Worm (Caenorhabditis elegans) whole organism, young adult: ENCODE results near the gene dmsr-4.

Experiments used
- B0019.2 ChIP-seq: fragments of 200-800 bp; sonication (Bioruptor generic); conservative IDR thresholded peaks from 2 replicates; pipeline ENCODE4 v1.3.6; 2022; ENCODE audit warnings: missing genetic modification reagents, missing genetic modification characterization, missing compliant biosample characterization
- B0035.1 ChIP-seq: sonication (generic microtip); optimal IDR thresholded peaks from 2 replicates; lab custom pipeline; 2016; ENCODE audit warnings: missing genetic modification characterization, mild to moderate bottlenecking, missing compliant biosample characterization, missing genotype, missing genetic modification reagents
- B0261.1 ChIP-seq: sonication (generic microtip); optimal IDR thresholded peaks from 2 replicates; lab custom pipeline; 2016; ENCODE audit warnings: mild to moderate bottlenecking, missing genetic modification characterization, moderate library complexity, missing compliant biosample characterization
- C06A6.2 ChIP-seq: fragments of 200-800 bp; sonication (Bioruptor generic); conservative IDR thresholded peaks from 2 replicates; pipeline ENCODE4 v1.3.6; 2022; ENCODE audit warnings: missing genetic modification characterization, missing compliant biosample characterization
- Y79H2A.3 ChIP-seq: fragments of 200-800 bp; sonication (Bioruptor generic); conservative IDR thresholded peaks from 2 replicates; pipeline ENCODE4 v1.3.6; 2022; ENCODE audit warnings: missing genetic modification reagents, missing genetic modification characterization, missing compliant biosample characterization
- ama-1 ChIP-seq, 3 experiments: fragments of 150-350 bp in 1 of 3; sonication (generic microtip) in 2 of 3; optimal IDR thresholded peaks; 2 replicates each; lab custom pipeline; 2014 to 2018; ENCODE audit warnings: missing biosample characterization in 2 of 3, missing genetic modification characterization in 2 of 3, missing genetic modification reagents in 2 of 3
- athp-1 ChIP-seq: sonication (generic microtip); optimal IDR thresholded peaks from 2 replicates; lab custom pipeline; 2017; ENCODE audit warnings: mild to moderate bottlenecking, missing genetic modification characterization, missing compliant biosample characterization
- attf-6 ChIP-seq: fragments of 200-800 bp; sonication (Bioruptor generic); IDR thresholded peaks from 2 replicates; pipeline ENCODE4 v1.3.6; 2022; ENCODE audit warnings: missing genetic modification reagents, missing genetic modification characterization, missing compliant biosample characterization
- bed-2 ChIP-seq: fragments of 200-800 bp; sonication (Bioruptor generic); IDR thresholded peaks from 2 replicates; pipeline ENCODE4 v1.3.6; 2022; ENCODE audit warnings: missing genetic modification reagents, missing genetic modification characterization, missing compliant biosample characterization
- cebp-1 ChIP-seq, 2 experiments: fragments of 200-800 bp in 1 of 2; sonication (Bioruptor generic) in 1 of 2; sonication (generic microtip) in 1 of 2; IDR thresholded peaks in 1 of 2; optimal IDR thresholded peaks in 1 of 2; 2 replicates each; pipeline versions ENCODE4 v1.3.6 to Lab custom; 2017 to 2022; ENCODE audit warnings: missing compliant biosample characterization in 2 of 2, missing genetic modification characterization in 2 of 2, mild to moderate bottlenecking in 1 of 2, missing genetic modification reagents in 1 of 2, moderate library complexity in 1 of 2
- cebp-2 ChIP-seq: fragments of 200-800 bp; sonication (Bioruptor generic); IDR thresholded peaks from 2 replicates; pipeline ENCODE4 v1.3.6; 2022; ENCODE audit warnings: missing genetic modification characterization, missing compliant biosample characterization
- ceh-40 ChIP-seq: fragments of 200-800 bp; sonication (Bioruptor generic); IDR thresholded peaks from 2 replicates; pipeline ENCODE4 v1.3.6; 2022; ENCODE audit warnings: missing genetic modification characterization, missing compliant biosample characterization
- ceh-58 ChIP-seq: fragments of 200-800 bp; sonication (Bioruptor generic); IDR thresholded peaks from 2 replicates; pipeline ENCODE4 v1.3.6; 2022; ENCODE audit warnings: missing genetic modification characterization, missing compliant biosample characterization
- egl-44 ChIP-seq: fragments of 200-800 bp; sonication (Bioruptor generic); IDR thresholded peaks from 2 replicates; pipeline ENCODE4 v1.3.6; 2022; ENCODE audit warnings: missing genetic modification reagents, missing genetic modification characterization, missing compliant biosample characterization
- fkh-3 ChIP-seq: sonication (generic microtip); optimal IDR thresholded peaks from 2 replicates; lab custom pipeline; 2016; ENCODE audit warnings: mild to moderate bottlenecking, missing genetic modification characterization, missing compliant biosample characterization
- hrde-1 ChIP-seq: sonication (generic microtip); optimal IDR thresholded peaks from 2 replicates; lab custom pipeline; 2016; ENCODE audit warnings: missing genetic modification characterization, mild to moderate bottlenecking, missing compliant biosample characterization, moderate library complexity, missing genotype, missing genetic modification reagents, borderline replicate concordance
- let-607 ChIP-seq, 2 experiments: fragments of 200-800 bp in 1 of 2; sonication (Bioruptor generic) in 1 of 2; sonication (generic microtip) in 1 of 2; optimal IDR thresholded peaks; 2 replicates each; lab custom pipeline; 2016 to 2018; ENCODE audit warnings: mild to moderate bottlenecking in 2 of 2, missing compliant biosample characterization in 2 of 2, missing genetic modification characterization in 2 of 2, moderate library complexity in 2 of 2, missing genotype in 1 of 2
- lin-40 ChIP-seq: sonication (generic microtip); optimal IDR thresholded peaks from 2 replicates; lab custom pipeline; 2016; ENCODE audit warnings: missing genetic modification characterization, mild to moderate bottlenecking, missing compliant biosample characterization, missing genotype, missing genetic modification reagents
- lin-54 ChIP-seq: fragments of 200-800 bp; sonication (Bioruptor generic); optimal IDR thresholded peaks from 2 replicates; lab custom pipeline; 2018; ENCODE audit warnings: mild to moderate bottlenecking, missing genetic modification characterization, missing compliant biosample characterization
- madf-6 ChIP-seq: fragments of 200-800 bp; sonication (Bioruptor generic); IDR thresholded peaks from 2 replicates; pipeline ENCODE4 v1.3.6; 2022; ENCODE audit warnings: missing genetic modification reagents, missing genetic modification characterization, missing compliant biosample characterization
- nhr-27 ChIP-seq: fragments of 200-800 bp; sonication (Bioruptor generic); optimal IDR thresholded peaks from 2 replicates; lab custom pipeline; 2018; ENCODE audit warnings: mild to moderate bottlenecking, missing genetic modification characterization, moderate library complexity, missing compliant biosample characterization
- nhr-80 ChIP-seq: sonication (generic microtip); optimal IDR thresholded peaks from 2 replicates; lab custom pipeline; 2016; ENCODE audit warnings: missing genetic modification characterization, missing compliant biosample characterization
- pbrm-1 ChIP-seq: fragments of 200-800 bp; sonication (Bioruptor generic); IDR thresholded peaks from 2 replicates; pipeline ENCODE4 v1.3.6; 2022; ENCODE audit warnings: missing genetic modification reagents, missing genetic modification characterization, missing compliant biosample characterization
- repo-1 ChIP-seq: sonication (generic microtip); optimal IDR thresholded peaks from 2 replicates; lab custom pipeline; 2017; ENCODE audit warnings: mild to moderate bottlenecking, missing genetic modification characterization, missing compliant biosample characterization
- snpc-1.1 ChIP-seq: sonication (generic microtip); optimal IDR thresholded peaks from 2 replicates; lab custom pipeline; 2017; ENCODE audit warnings: missing genetic modification characterization, mild to moderate bottlenecking, missing compliant biosample characterization, antibody characterized with exemption, moderate library complexity, missing genotype, missing genetic modification reagents; ENCODE audit not compliant: insufficient read depth
- snpc-4 ChIP-seq, 5 experiments: fragments of 150-350 bp in 1 of 5; sonication (generic microtip) in 4 of 5; optimal IDR thresholded peaks; 2 replicates each; lab custom pipeline; 2014 to 2018; ENCODE audit warnings: missing genetic modification characterization in 5 of 5, missing biosample characterization in 3 of 5, antibody characterized with exemption in 2 of 5, mild to moderate bottlenecking in 2 of 5, missing compliant biosample characterization in 2 of 5, missing genotype in 2 of 5, moderate library complexity in 2 of 5, missing genetic modification reagents in 1 of 5
- sptf-2 ChIP-seq: fragments of 200-800 bp; sonication (Bioruptor generic); optimal IDR thresholded peaks from 2 replicates; lab custom pipeline; 2018; ENCODE audit warnings: mild to moderate bottlenecking, missing genetic modification characterization, missing compliant biosample characterization
- tbp1 ChIP-seq: fragments of 200-800 bp; sonication (Bioruptor generic); optimal IDR thresholded peaks from 2 replicates; lab custom pipeline; 2018; ENCODE audit warnings: mild to moderate bottlenecking, missing genetic modification characterization, missing compliant biosample characterization
- unc-130 ChIP-seq: sonication (generic microtip); optimal IDR thresholded peaks from 2 replicates; lab custom pipeline; 2016; ENCODE audit warnings: missing genetic modification reagents, missing genetic modification characterization, missing compliant biosample characterization
- zfh-2 ChIP-seq: fragments of 200-800 bp; sonication (Bioruptor generic); conservative IDR thresholded peaks from 2 replicates; pipeline ENCODE4 v1.3.6; 2022; ENCODE audit warnings: missing genetic modification reagents, missing genetic modification characterization, missing compliant biosample characterization
- ztf-6 ChIP-seq: fragments of 200-800 bp; sonication (Bioruptor generic); IDR thresholded peaks from 2 replicates; pipeline ENCODE4 v1.3.6; 2022; ENCODE audit warnings: missing genetic modification reagents, missing genetic modification characterization, missing compliant biosample characterization

The dmsr-4 gene

DNA sequence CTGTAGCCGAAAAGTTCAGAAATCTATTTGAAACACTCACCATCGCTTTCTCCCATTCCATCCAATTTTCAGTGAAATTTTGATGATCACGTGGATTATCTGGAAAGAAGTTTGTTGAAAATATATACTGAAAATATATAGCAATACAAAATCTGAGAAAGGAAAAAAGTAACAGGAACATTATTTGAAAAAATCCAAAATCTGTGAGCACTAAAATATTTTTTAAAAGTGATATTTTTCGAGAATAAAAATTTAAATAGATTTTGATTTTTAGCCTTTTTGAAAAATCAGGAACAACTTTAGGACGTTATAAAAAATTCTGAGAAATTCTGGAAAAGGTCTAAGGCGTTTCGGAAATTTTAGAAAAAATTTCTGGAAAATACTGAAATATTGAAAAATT is at the start of gene dmsr-4:
TSS of gene dmsr-4 (minus strand) at position 101 of the 400 bp plus-strand sequence.
- TF ChIP-seq snpc-1.1 (tag; lab: Kevin White, UChicago) (no peak), sptf-2 (GFP tag; lab: Kevin White, UChicago) (no peak), B0261.1 (tag; lab: Kevin White, UChicago) (no peak), unc-130 (GFP tag; lab: Kevin White, UChicago) (no peak), bed-2 (no peak), attf-6 (GFP tag; lab: Robert Waterston, UW) (no peak), snpc-4 (GFP tag; optimal IDR thresholded peaks at IDR 0.05; lab: Kevin White, UChicago) (no peak), snpc-4 (tag; optimal IDR thresholded peaks at IDR 0.05; lab: Kevin White, UChicago) (no peak), ztf-6 (GFP tag; lab: Robert Waterston, UW) (no peak), Y79H2A.3 (GFP tag; lab: Robert Waterston, UW) (no peak), madf-6 (GFP tag; lab: Robert Waterston, UW) (no peak), B0019.2 (GFP tag; lab: Robert Waterston, UW) (no peak), ceh-58 (GFP tag; lab: Robert Waterston, UW) (no peak), athp-1 (tag; lab: Kevin White, UChicago) (no peak), cebp-1 (GFP tag; IDR thresholded peaks at IDR 0.05; lab: Robert Waterston, UW) (no peak), cebp-1 (tag; optimal IDR thresholded peaks at IDR 0.05; lab: Kevin White, UChicago) (no peak), C06A6.2 (GFP tag; lab: Robert Waterston, UW) (no peak), tbp1 (no peak), cebp-2 (GFP tag; lab: Robert Waterston, UW) (no peak)
- TF ChIP-seq, all 124 proteins: peak for 0

DNA sequence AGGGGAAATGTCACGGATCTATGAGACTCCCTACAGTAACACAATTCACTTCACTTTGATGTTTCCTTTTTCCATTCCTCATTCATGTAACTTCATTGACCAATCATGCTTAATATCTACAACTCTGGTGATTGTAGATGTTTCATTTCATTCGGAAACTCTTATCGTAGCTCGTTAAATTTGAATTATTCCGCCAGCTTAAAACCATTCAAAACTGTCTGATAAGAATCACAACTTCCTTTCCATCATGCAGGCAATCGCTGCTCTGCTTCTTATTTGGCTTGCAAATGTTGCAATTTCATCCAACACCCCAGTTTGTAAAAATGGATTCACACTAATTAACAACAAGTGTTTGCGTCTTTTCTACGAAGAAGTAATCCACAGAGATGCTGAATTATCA is 45.6 kb upstream of the dmsr-4 start, which contains the start of gene clec-10:
TSS of gene clec-10 (plus strand) at position 244 of the 400 bp plus-strand sequence.
- TF ChIP-seq lin-40 (tag; lab: Kevin White, UChicago) (no peak), lin-54 (GFP tag; lab: Kevin White, UChicago) (no peak), nhr-80 (tag; lab: Kevin White, UChicago) (peak; percentile 35), ceh-40 (GFP tag; lab: Robert Waterston, UW) (no peak), hrde-1 (tag; lab: Kevin White, UChicago) (no peak)

DNA sequence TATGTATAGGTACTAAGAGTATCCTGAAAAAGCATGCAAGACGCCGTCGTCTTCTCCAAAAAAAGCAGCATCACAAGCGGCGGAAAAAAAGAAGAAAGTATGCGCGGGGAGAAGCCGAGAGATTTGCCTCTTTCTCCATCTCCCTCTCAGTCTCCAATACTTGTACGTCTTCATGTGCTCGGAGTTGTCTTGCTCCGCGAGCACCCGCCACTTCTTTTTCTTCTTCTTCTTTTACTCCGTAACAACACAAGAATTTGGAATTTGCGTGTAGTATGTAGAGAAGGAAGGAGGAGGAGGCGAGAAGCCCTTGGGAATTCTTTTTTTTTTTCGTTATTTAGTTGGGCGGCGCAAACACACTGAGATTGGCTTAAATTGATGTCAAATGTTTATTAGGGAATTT is 44.3 kb upstream of the dmsr-4 start:
- TF ChIP-seq fkh-3 (tag; lab: Kevin White, UChicago) = no peak
- 0 out of 2 replicates have a peak, but pooled peaks have one; percentile 26 for TF ChIP-seq zfh-2 (GFP tag; lab: Robert Waterston, UW)

DNA sequence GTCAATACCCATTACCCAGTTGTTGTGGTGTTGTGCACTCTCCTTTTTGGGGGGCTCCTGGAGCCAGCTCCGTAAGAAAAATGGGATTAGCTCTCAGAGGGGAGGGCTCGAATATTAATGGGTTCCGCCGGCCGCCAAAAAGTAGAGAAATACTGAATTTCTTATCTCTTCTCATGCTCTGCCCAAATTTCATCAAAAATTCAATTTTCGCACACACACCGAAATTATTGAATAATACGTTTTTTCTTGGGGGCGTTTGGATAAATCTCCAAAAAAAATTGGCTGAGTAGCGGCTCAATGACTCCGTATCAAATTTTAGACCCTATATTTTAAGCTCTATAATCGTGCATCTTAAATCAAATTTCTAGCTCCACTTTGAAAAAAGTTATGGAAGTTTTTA is 43.3 kb upstream of the dmsr-4 start:
- TF ChIP-seq nhr-27 (tag; lab: Kevin White, UChicago) = no peak
- no peak for TF ChIP-seq repo-1 (tag; lab: Kevin White, UChicago)
- no peak for TF ChIP-seq ama-1 (optimal IDR thresholded peaks at IDR 0.05; lab: Kevin White, UChicago)
- TF ChIP-seq ama-1 (GFP tag; optimal IDR thresholded peaks at IDR 0.05; lab: Kevin White, UChicago) = no peak
- TF ChIP-seq pbrm-1 (GFP tag; lab: Robert Waterston, UW) = no peak
- no peak for TF ChIP-seq C06A6.2 (GFP tag; lab: Robert Waterston, UW)
- TF ChIP-seq B0035.1 (tag; lab: Kevin White, UChicago) = no peak
- TF ChIP-seq egl-44 (GFP tag; lab: Robert Waterston, UW) = no peak
- no peak for TF ChIP-seq let-607 (tag; optimal IDR thresholded peaks at IDR 0.05; lab: Kevin White, UChicago)
- TF ChIP-seq, all 124 proteins: peak for 0
